Worm (Caenorhabditis elegans): ENCODE data around the gene acl-13.

ce11 chrIV:12382864-12383263 is 27.4 kb upstream of the acl-13 start, which contains the start of gene thn-2:
- no peak for TF ChIP-seq tbx-11 (GFP tag; IDR thresholded peaks at IDR 0.05)
- no peak for TF ChIP-seq ceh-36 (tag; optimal IDR thresholded peaks at IDR 0.05)
- TF ChIP-seq sea-1 (GFP tag; conservative IDR thresholded peaks at IDR 0.05) = no peak
- no peak for TF ChIP-seq hmg-4 (GFP tag; optimal IDR thresholded peaks at IDR 0.05)
- no peak for TF ChIP-seq hnd-1 (tag; optimal IDR thresholded peaks at IDR 0.05)
- no peak for TF ChIP-seq pes-1 (GFP tag; IDR thresholded peaks at IDR 0.05)
- TF ChIP-seq ama-1 (optimal IDR thresholded peaks at IDR 0.05) = no peak
- TF ChIP-seq B0310.2 (tag; optimal IDR thresholded peaks at IDR 0.05) = no peak
- TF ChIP-seq hmbx-1 (tag; optimal IDR thresholded peaks at IDR 0.05) = no peak
- no peak for TF ChIP-seq aly-1 (tag; optimal IDR thresholded peaks at IDR 0.05)
- TF ChIP-seq flt-1 (GFP tag; IDR thresholded peaks at IDR 0.05) = no peak
- no peak for TF ChIP-seq tbx-37 (GFP tag; conservative IDR thresholded peaks at IDR 0.05)
